Fruit fly (Drosophila melanogaster) whole organism, embryonic: ENCODE results near the gene dpr20.

Experiments
- ATbp ChIP-seq: fragments of 200-800 bp; sonication (Bioruptor generic); optimal IDR thresholded peaks from 2 replicates; lab custom pipeline; 2017; ENCODE audit warnings: missing biosample characterization, mild to moderate bottlenecking, missing genetic modification characterization, missing genetic modification reagents
- Adf1 ChIP-seq: fragments of 200-800 bp; sonication (Bioruptor generic); IDR thresholded peaks from 2 replicates; pipeline ENCODE4 v1.3.6; 2022; ENCODE audit warnings: missing biosample characterization, missing genetic modification characterization
- Atf6 ChIP-seq: fragments of 200-800 bp; sonication (Bioruptor generic); IDR thresholded peaks from 2 replicates; pipeline ENCODE4 v1.3.6; 2022; ENCODE audit warnings: missing biosample characterization, missing genetic modification characterization
- BEAF-32 ChIP-seq: fragments of 200-800 bp; sonication (Bioruptor generic); optimal IDR thresholded peaks from 3 replicates; lab custom pipeline; 2017; ENCODE audit warnings: missing biosample characterization, missing genetic modification characterization, mild to moderate bottlenecking, moderate library complexity, missing genetic modification reagents
- C15 ChIP-seq: fragments of 200-800 bp; sonication (Bioruptor generic); IDR thresholded peaks from 3 replicates; pipeline ENCODE4 v1.3.6; 2022; ENCODE audit warnings: missing biosample characterization, missing genetic modification characterization
- CG12071 ChIP-seq: fragments of 200-800 bp; sonication (Bioruptor generic); optimal IDR thresholded peaks from 3 replicates; lab custom pipeline; 2018; ENCODE audit warnings: missing biosample characterization, mild to moderate bottlenecking, missing genetic modification characterization
- CG13287 ChIP-seq: fragments of 200-800 bp; sonication (Bioruptor generic); IDR thresholded peaks from 2 replicates; pipeline ENCODE4 v1.3.6; 2022; ENCODE audit warnings: missing biosample characterization, missing genetic modification characterization; ENCODE audit not compliant: partially characterized antibody
- CG17361 ChIP-seq: fragments of 200-800 bp; sonication (Bioruptor generic); IDR thresholded peaks from 3 replicates; pipeline ENCODE4 v1.3.6; 2022; ENCODE audit warnings: missing biosample characterization, missing genetic modification characterization
- CG17385 ChIP-seq: fragments of 200-800 bp; sonication (Bioruptor generic); optimal IDR thresholded peaks from 3 replicates; lab custom pipeline; 2018; ENCODE audit warnings: missing biosample characterization, mild to moderate bottlenecking, missing genetic modification characterization
- CG18262 ChIP-seq: fragments of 200-800 bp; optimal IDR thresholded peaks from 3 replicates; lab custom pipeline; 2019; ENCODE audit warnings: missing biosample characterization, mild to moderate bottlenecking, missing genetic modification characterization, moderate library complexity
- CG31365 ChIP-seq: fragments of 200-800 bp; sonication (Bioruptor generic); optimal IDR thresholded peaks from 2 replicates; lab custom pipeline; 2018; ENCODE audit warnings: missing biosample characterization, mild to moderate bottlenecking, missing genetic modification characterization
- CG3163 ChIP-seq: fragments of 200-800 bp; sonication (Bioruptor generic); optimal IDR thresholded peaks from 3 replicates; lab custom pipeline; 2016; ENCODE audit warnings: missing biosample characterization, missing genetic modification characterization
- CG4360 ChIP-seq: fragments of 200-800 bp; sonication (Bioruptor generic); IDR thresholded peaks from 2 replicates; pipeline ENCODE4 v1.3.6; 2022; ENCODE audit warnings: missing biosample characterization, missing genetic modification characterization
- CG6689 ChIP-seq: fragments of 200-800 bp; sonication (Bioruptor generic); IDR thresholded peaks from 2 replicates; pipeline ENCODE4 v1.3.6; 2022; ENCODE audit warnings: missing biosample characterization, missing genetic modification characterization
- CG7786 ChIP-seq: fragments of 200-800 bp; sonication (Bioruptor generic); optimal IDR thresholded peaks from 2 replicates; lab custom pipeline; 2016; ENCODE audit warnings: missing biosample characterization, missing genetic modification characterization
- CG7963 ChIP-seq: fragments of 200-800 bp; sonication (Bioruptor generic); IDR thresholded peaks from 3 replicates; pipeline ENCODE4 v1.3.6; 2022; ENCODE audit warnings: missing biosample characterization, missing genetic modification characterization; ENCODE audit not compliant: partially characterized antibody
- CG8290 ChIP-seq, 3 experiments: fragments of 200-800 bp; sonication (Bioruptor generic); optimal IDR thresholded peaks; 2 replicates each; lab custom pipeline; 2016 to 2019; ENCODE audit warnings: missing biosample characterization in 3 of 3, missing genetic modification characterization in 3 of 3, mild to moderate bottlenecking in 2 of 3, moderate library complexity in 1 of 3
- CG8359 ChIP-seq: fragments of 200-800 bp; sonication (Bioruptor generic); optimal IDR thresholded peaks from 2 replicates; lab custom pipeline; 2017; ENCODE audit warnings: missing biosample characterization, mild to moderate bottlenecking, missing genetic modification characterization, borderline replicate concordance
- CG8924 ChIP-seq: fragments of 200-800 bp; optimal IDR thresholded peaks from 3 replicates; lab custom pipeline; 2019; ENCODE audit warnings: missing biosample characterization, mild to moderate bottlenecking, missing genetic modification characterization, moderate library complexity
- CTCF ChIP-seq: fragments of 200-800 bp; sonication (Bioruptor generic); optimal IDR thresholded peaks from 2 replicates; lab custom pipeline; 2017; ENCODE audit warnings: missing biosample characterization, mild to moderate bottlenecking, missing genetic modification characterization, moderate library complexity
- CkIIα-i1 ChIP-seq: fragments of 200-800 bp; sonication (Bioruptor generic); IDR thresholded peaks from 2 replicates; pipeline ENCODE4 v1.3.6; 2022; ENCODE audit warnings: missing biosample characterization, missing genetic modification characterization
- Dip2 ChIP-seq: fragments of 200-800 bp; sonication (Bioruptor generic); IDR thresholded peaks from 2 replicates; pipeline ENCODE4 v1.3.6; 2022; ENCODE audit warnings: missing biosample characterization, missing genetic modification characterization
- Dll ChIP-seq: fragments of 200-800 bp; sonication (Bioruptor generic); IDR thresholded peaks from 4 replicates; pipeline ENCODE4 v1.3.6; 2022; ENCODE audit warnings: missing biosample characterization, missing genetic modification characterization; ENCODE audit not compliant: partially characterized antibody
- Doc3 ChIP-seq: fragments of 200-800 bp; sonication (Bioruptor generic); IDR thresholded peaks from 3 replicates; pipeline ENCODE4 v1.3.6; 2022; ENCODE audit warnings: missing biosample characterization, missing genetic modification characterization; ENCODE audit not compliant: partially characterized antibody
- PHDP ChIP-seq: fragments of 200-800 bp; sonication (Bioruptor generic); optimal IDR thresholded peaks from 3 replicates; lab custom pipeline; 2018; ENCODE audit warnings: missing biosample characterization, mild to moderate bottlenecking, missing genetic modification characterization, moderate library complexity
- Trl ChIP-seq, 3 experiments: fragments of >200 bp in 2 of 3; fragments of 200-800 bp in 1 of 3; sonication (Bioruptor generic) in 1 of 3; optimal IDR thresholded peaks; 2 replicates in 1 of 3; 3 replicates in 2 of 3; lab custom pipeline; 2016 to 2017; ENCODE audit warnings: missing biosample characterization in 1 of 3, missing genetic modification characterization in 1 of 3
- cg ChIP-seq: fragments of 200-800 bp; sonication (Bioruptor generic); optimal IDR thresholded peaks from 3 replicates; lab custom pipeline; 2019; ENCODE audit warnings: missing biosample characterization, mild to moderate bottlenecking, missing genetic modification characterization, moderate library complexity
- chinmo ChIP-seq: fragments of 200-800 bp; sonication (Bioruptor generic); IDR thresholded peaks from 4 replicates; pipeline ENCODE4 v1.3.6; 2022; ENCODE audit warnings: missing biosample characterization, missing genetic modification characterization; ENCODE audit not compliant: partially characterized antibody
- ci ChIP-seq: fragments of 200-800 bp; sonication (Bioruptor generic); IDR thresholded peaks from 3 replicates; pipeline ENCODE4 v1.3.6; 2022; ENCODE audit warnings: missing biosample characterization, missing genetic modification characterization
- crol ChIP-seq: fragments of 200-800 bp; sonication (Bioruptor generic); IDR thresholded peaks from 2 replicates; pipeline ENCODE4 v1.3.6; 2022; ENCODE audit warnings: missing biosample characterization, missing genetic modification characterization
- crp ChIP-seq, 2 experiments: fragments of 200-800 bp; sonication (Bioruptor generic); optimal IDR thresholded peaks; 2 replicates in 1 of 2; 3 replicates in 1 of 2; lab custom pipeline; 2017; ENCODE audit warnings: missing biosample characterization in 2 of 2, missing genetic modification characterization in 2 of 2, mild to moderate bottlenecking in 1 of 2, moderate library complexity in 1 of 2
- fd3F ChIP-seq: fragments of 200-800 bp; sonication (Bioruptor generic); optimal IDR thresholded peaks from 2 replicates; lab custom pipeline; 2018; ENCODE audit warnings: missing biosample characterization, mild to moderate bottlenecking, missing genetic modification characterization, moderate library complexity
- gfzf ChIP-seq: fragments of 200-800 bp; sonication (Bioruptor generic); optimal IDR thresholded peaks from 2 replicates; lab custom pipeline; 2016; ENCODE audit warnings: missing biosample characterization, mild to moderate bottlenecking, missing genetic modification characterization, moderate library complexity
- hbn ChIP-seq: fragments of 200-800 bp; sonication (Bioruptor generic); IDR thresholded peaks from 2 replicates; pipeline ENCODE4 v1.3.6; 2022; ENCODE audit warnings: missing biosample characterization, missing genetic modification characterization; ENCODE audit not compliant: partially characterized antibody
- klu ChIP-seq: fragments of 200-800 bp; sonication (Bioruptor generic); IDR thresholded peaks from 2 replicates; pipeline ENCODE4 v1.3.6; 2022; ENCODE audit warnings: missing biosample characterization, missing genetic modification characterization
- kni ChIP-seq: fragments of 200-800 bp; sonication (Bioruptor generic); optimal IDR thresholded peaks from 3 replicates; lab custom pipeline; 2017; ENCODE audit warnings: mild to moderate bottlenecking, missing biosample characterization, missing genetic modification reagents, missing genetic modification characterization
- knrl ChIP-seq: fragments of 200-800 bp; sonication (Bioruptor generic); IDR thresholded peaks from 3 replicates; pipeline ENCODE4 v1.3.6; 2022; ENCODE audit warnings: missing biosample characterization, missing genetic modification characterization; ENCODE audit not compliant: partially characterized antibody
- nom ChIP-seq: fragments of 200-800 bp; sonication (Bioruptor generic); optimal IDR thresholded peaks from 2 replicates; lab custom pipeline; 2017; ENCODE audit warnings: missing biosample characterization, missing genetic modification characterization, mild to moderate bottlenecking, moderate library complexity, missing genetic modification reagents
- pros ChIP-seq: fragments of 200-800 bp; sonication (Bioruptor generic); optimal IDR thresholded peaks from 3 replicates; lab custom pipeline; 2019; ENCODE audit warnings: missing biosample characterization, mild to moderate bottlenecking, missing genetic modification characterization, moderate library complexity
- sd ChIP-seq: fragments of 200-800 bp; sonication (Bioruptor generic); optimal IDR thresholded peaks from 3 replicates; lab custom pipeline; 2018; ENCODE audit warnings: missing biosample characterization, mild to moderate bottlenecking, missing genetic modification characterization, moderate library complexity
- stwl ChIP-seq: fragments of 200-800 bp; sonication (Bioruptor generic); optimal IDR thresholded peaks from 3 replicates; lab custom pipeline; 2018; ENCODE audit warnings: missing biosample characterization, mild to moderate bottlenecking, missing genetic modification characterization, moderate library complexity
- ttk ChIP-seq: fragments of 200-800 bp; sonication (Bioruptor generic); IDR thresholded peaks from 2 replicates; pipeline ENCODE4 v2.1.2; 2022; ENCODE audit warnings: missing biosample characterization, missing genetic modification characterization
- wek ChIP-seq: fragments of 200-800 bp; sonication (Bioruptor generic); optimal IDR thresholded peaks from 3 replicates; lab custom pipeline; 2018; ENCODE audit warnings: missing biosample characterization, mild to moderate bottlenecking, missing genetic modification characterization, moderate library complexity
- wor ChIP-seq: fragments of 200-800 bp; sonication (Bioruptor generic); IDR thresholded peaks from 2 replicates; pipeline ENCODE4 v1.3.6; 2022; ENCODE audit warnings: missing biosample characterization, missing genetic modification characterization
- zen2 ChIP-seq: fragments of 200-800 bp; sonication (Bioruptor generic); IDR thresholded peaks from 3 replicates; pipeline ENCODE4 v1.3.6; 2022; ENCODE audit warnings: missing biosample characterization, missing genetic modification characterization; ENCODE audit not compliant: partially characterized antibody

Gene dpr20

DNA sequence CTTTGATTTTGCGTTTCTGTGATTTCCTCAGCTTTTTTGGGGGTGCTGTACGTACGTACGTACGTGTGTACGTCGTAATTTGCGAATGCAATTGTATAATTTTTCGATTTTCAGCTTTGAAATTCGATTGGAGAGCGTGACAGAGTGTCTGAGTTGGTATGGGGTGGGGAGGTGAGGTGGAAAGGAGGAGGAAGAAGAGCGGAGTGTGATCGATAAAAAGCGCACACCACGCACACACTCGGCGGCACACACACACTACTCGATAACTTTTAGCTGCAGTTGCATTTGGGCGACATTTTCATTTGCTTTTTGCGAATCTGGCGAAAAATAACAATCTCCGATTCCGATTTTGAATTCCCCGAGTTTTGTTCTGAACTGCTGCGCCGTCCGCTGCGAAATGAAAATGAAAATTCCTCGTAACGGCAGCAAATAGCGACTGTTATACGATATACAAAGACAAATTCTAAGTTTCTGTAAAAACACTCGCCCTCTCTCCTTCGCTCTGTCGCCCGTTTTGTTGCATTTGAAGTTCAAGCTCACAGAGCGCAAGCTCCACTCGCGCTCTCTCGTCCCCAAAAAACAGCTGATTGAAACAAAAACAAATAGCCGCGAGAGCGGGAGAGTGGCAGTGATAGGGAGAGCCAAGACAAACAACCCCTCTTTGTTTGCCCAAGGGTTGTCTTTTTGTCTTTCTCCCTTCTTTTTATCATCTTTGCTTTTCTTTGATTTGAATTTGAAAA is 24.6 kb upstream of the dpr20 start, which contains the start of gene CG13907 (continued):
- peak; percentile 22 for TF ChIP-seq cg (GFP tag; lab: Kevin White, UChicago)
- peak; percentile 16 for TF ChIP-seq CG17385 (GFP tag; lab: Kevin White, UChicago)
- no peak for TF ChIP-seq BEAF-32
- TF ChIP-seq Doc3, result peak; percentile 17; the same call in 1 of the 3 replicates
- TF ChIP-seq CG7786 (GFP tag; lab: Kevin White, UChicago), result no peak
- peak; percentile 10 for TF ChIP-seq sd (tag; lab: Kevin White, UChicago)
- peak; percentile 42; the same call in 1 of the 2 replicates for TF ChIP-seq ttk
- peak; percentile 99 for TF ChIP-seq pros (GFP tag; lab: Kevin White, UChicago)
- no peak for TF ChIP-seq klu
- TF ChIP-seq CG4360 (GFP tag; lab: Robert Waterston, UW), result 0 out of 2 replicates have a peak, but pooled peaks have one; percentile 14
- peak; percentile 8 for TF ChIP-seq kni (GFP tag; lab: Kevin White, UChicago)
- TF ChIP-seq stwl (tag; lab: Kevin White, UChicago), result no peak
- peak; percentile 47; the same call in 2 of the 3 replicates for TF ChIP-seq zen2
- TF ChIP-seq knrl, result 0 out of 3 replicates have a peak, but pooled peaks have one; percentile 17
- TF ChIP-seq hbn (GFP tag; lab: Robert Waterston, UW), result peak; percentile 43; the same call in 1 of the 2 replicates
- TF ChIP-seq CG8290 (GFP tag; optimal IDR thresholded peaks at IDR 0.05; lab: Kevin White, UChicago), result no peak
- TF ChIP-seq CG8290 (tag; optimal IDR thresholded peaks at IDR 0.05; lab: Kevin White, UChicago), result peak in 1 of 2 experiments; percentile 10
- TF ChIP-seq CkIIα-i1, result no peak
- TF ChIP-seq Dll (GFP tag; lab: Robert Waterston, UW), result peak; percentile 44; the same call in 1 of the 4 replicates
- peak; percentile 47 for TF ChIP-seq ATbp (GFP tag; lab: Kevin White, UChicago)
- 0 out of 2 replicates have a peak, but pooled peaks have one; percentile 8 for TF ChIP-seq Atf6 (GFP tag; lab: Robert Waterston, UW)
- 0 out of 2 replicates have a peak, but pooled peaks have one; percentile 5 for TF ChIP-seq Adf1
- TF ChIP-seq gfzf (GFP tag; lab: Kevin White, UChicago), result no peak
- peak; percentile 49 for TF ChIP-seq wek (GFP tag; lab: Kevin White, UChicago)
- peak; percentile 47 for TF ChIP-seq CG12071 (GFP tag; lab: Kevin White, UChicago)
- TF ChIP-seq CG13287 (GFP tag; lab: Robert Waterston, UW), result peak; percentile 43; the same call in 1 of the 2 replicates
- peak in 1 of 2 experiments; percentile 67 for TF ChIP-seq crp (GFP tag; optimal IDR thresholded peaks at IDR 0.05; lab: Kevin White, UChicago)
- no peak for TF ChIP-seq fd3F (GFP tag; lab: Kevin White, UChicago)
- no peak for TF ChIP-seq CG6689
- peak; percentile 9; the same call in 1 of the 3 replicates for TF ChIP-seq ci (GFP tag; lab: Robert Waterston, UW)
- no peak for TF ChIP-seq CG7963 (GFP tag; lab: Robert Waterston, UW)
- peak; percentile 26 for TF ChIP-seq PHDP (tag; lab: Kevin White, UChicago)
- TF ChIP-seq, all 482 proteins: peak for 44

DNA sequence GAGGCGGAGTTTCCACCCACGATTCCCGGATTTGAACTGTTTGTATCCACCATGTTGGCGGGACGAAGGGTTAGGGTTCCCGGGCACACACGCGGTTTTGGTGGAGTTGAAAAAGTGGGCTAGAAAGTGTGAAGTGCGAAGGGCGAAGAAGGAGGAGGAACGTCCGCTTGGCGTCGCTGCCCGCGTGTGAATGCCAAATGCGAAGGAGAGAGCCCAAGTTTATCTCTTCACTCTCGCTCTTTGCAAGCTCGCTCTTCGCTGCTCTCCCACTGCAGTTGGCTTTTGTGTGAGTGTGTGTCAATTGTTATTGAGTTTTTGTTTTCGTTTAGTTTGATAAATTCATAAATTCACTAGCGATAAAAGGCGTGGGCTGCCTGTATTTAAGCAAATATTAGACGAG is 23.8 kb upstream of the dpr20 start:
- TF ChIP-seq CG12071 (GFP tag; lab: Kevin White, UChicago) (no peak), crol (GFP tag; lab: Robert Waterston, UW) (peak; percentile 58), C15 (no peak), CG18262 (tag; lab: Kevin White, UChicago) (no peak), CG8924 (tag; lab: Kevin White, UChicago) (no peak), wor (GFP tag; lab: Robert Waterston, UW) (no peak), cg (GFP tag; lab: Kevin White, UChicago) (peak; percentile 33), zen2 (0 out of 3 replicates have a peak, but pooled peaks have one; percentile 16), Dip2 (GFP tag; lab: Robert Waterston, UW) (no peak), Trl (optimal IDR thresholded peaks at IDR 0.05; lab: Kevin White, UChicago) (peak; percentile 79 to 83), Trl (GFP tag; optimal IDR thresholded peaks at IDR 0.05; lab: Kevin White, UChicago) (no peak), CG8359 (no peak), CG8290 (GFP tag; optimal IDR thresholded peaks at IDR 0.05; lab: Kevin White, UChicago) (no peak), CG8290 (tag; optimal IDR thresholded peaks at IDR 0.05; lab: Kevin White, UChicago) (peak in 1 of 2 experiments; percentile 37), CG31365 (tag; lab: Kevin White, UChicago) (no peak), chinmo (peak; percentile 73; the same call in 3 of the 4 replicates), CTCF (peak; percentile 15), Doc3 (no peak), CG17361 (GFP tag; lab: Robert Waterston, UW) (no peak), nom (peak; percentile 29), CG3163 (GFP tag; lab: Kevin White, UChicago) (peak; percentile 50)
